Worm (Caenorhabditis elegans) whole organism, dauer: ENCODE data around the gene F09G8.10.

Experiments
- unc-62 ChIP-seq: sonication (generic microtip); optimal IDR thresholded peaks from 2 replicates; lab custom pipeline; 2017; ENCODE audit warnings: missing biosample characterization, missing genetic modification reagents, missing genetic modification characterization

The F09G8.10 gene

ce11 chrIII:8229480-8229879 is 42.5 kb downstream of the F09G8.10 start:
- TF ChIP-seq unc-62 (GFP tag; lab: Kevin White, UChicago): no peak

ce11 chrIII:8228916-8229315 is 43.1 kb downstream of the F09G8.10 start:
- no peak for TF ChIP-seq unc-62 (GFP tag; lab: Kevin White, UChicago)

- TF ChIP-seq unc-62 (GFP tag; lab: Kevin White, UChicago): no peak
Observed at ce11 chrIII:8227511-8227910, 44.5 kb downstream of the F09G8.10 start, which contains the start of gene fbxl-1. TSS of gene fbxl-1 (plus strand) at chrIII:8227830.

ce11 chrIII:8226178-8226577 is 45.8 kb downstream of the F09G8.10 start, which contains the start of gene rfs-1:
TSS of gene rfs-1 (plus strand) at chrIII:8226478.
- no peak for TF ChIP-seq unc-62 (GFP tag; lab: Kevin White, UChicago)

ce11 chrIII:8224769-8225168 is 47.2 kb downstream of the F09G8.10 start, which contains the start of gene mob-4:
TSS of gene mob-4 (plus strand) at chrIII:8225097.
- no peak for TF ChIP-seq unc-62 (GFP tag; lab: Kevin White, UChicago)
